Fruit fly (Drosophila melanogaster): ENCODE measurements around the gene epsilonCOP.

- no peak for TF ChIP-seq lz (GFP tag; optimal IDR thresholded peaks at IDR 0.05)
- TF ChIP-seq CG1621 (tag; optimal IDR thresholded peaks at IDR 0.05), result no peak
- no peak for TF ChIP-seq CG8632 (GFP tag; optimal IDR thresholded peaks at IDR 0.05)
- TF ChIP-seq CG8319 (GFP tag; optimal IDR thresholded peaks at IDR 0.05), result no peak
- no peak for TF ChIP-seq topi (GFP tag; optimal IDR thresholded peaks at IDR 0.05)
- TF ChIP-seq CG9139 (GFP tag; optimal IDR thresholded peaks at IDR 0.05), result no peak
- TF ChIP-seq OdsH (GFP tag; optimal IDR thresholded peaks at IDR 0.05), result no peak
- peak; percentile 24 for TF ChIP-seq Sox14 (GFP tag; optimal IDR thresholded peaks at IDR 0.05)
- no peak for TF ChIP-seq CG6854 (GFP tag; optimal IDR thresholded peaks at IDR 0.05)
- TF ChIP-seq Hr39 (GFP tag; optimal IDR thresholded peaks at IDR 0.05), result no peak
- no peak for TF ChIP-seq CG11762 (GFP tag; optimal IDR thresholded peaks at IDR 0.05; ENCODE audit: insufficient read depth)
- no peak for TF ChIP-seq Eip78C (GFP tag)
- TF ChIP-seq cyc (GFP tag; optimal IDR thresholded peaks at IDR 0.05), result no peak
These were observed 31.3 kb upstream of the epsilonCOP start for dm6 chr2L:6457583-6457982.
